Worm (Caenorhabditis elegans) whole organism, L3 larva: ENCODE measurements around the gene clec-193.

ENCODE experiments used
- ZK546.5 ChIP-seq: sonication (generic microtip); optimal IDR thresholded peaks from 2 replicates; lab custom pipeline; 2017; ENCODE audit warnings: missing biosample characterization, missing genetic modification characterization
- ama-1 ChIP-seq: fragments of 150-350 bp; optimal IDR thresholded peaks from 2 replicates; lab custom pipeline; 2018
- ceh-28 ChIP-seq: fragments of 150-350 bp; optimal IDR thresholded peaks from 2 replicates; lab custom pipeline; 2014; ENCODE audit warnings: missing biosample characterization, missing genetic modification reagents, missing genetic modification characterization
- ceh-82 ChIP-seq: fragments of 150-350 bp; optimal IDR thresholded peaks from 2 replicates; lab custom pipeline; 2014; ENCODE audit warnings: missing biosample characterization, missing genetic modification characterization
- ceh-9 ChIP-seq: sonication (generic microtip); optimal IDR thresholded peaks from 2 replicates; lab custom pipeline; 2018; ENCODE audit warnings: missing biosample characterization, missing genetic modification characterization
- daf-12 ChIP-seq: fragments of 150-350 bp; optimal IDR thresholded peaks from 2 replicates; lab custom pipeline; 2014; ENCODE audit warnings: missing biosample characterization, missing genetic modification reagents, missing genetic modification characterization
- egl-27 ChIP-seq: sonication (generic microtip); optimal IDR thresholded peaks from 4 replicates; lab custom pipeline; 2017; ENCODE audit warnings: missing biosample characterization, missing genetic modification reagents, missing genetic modification characterization
- egl-5 ChIP-seq: fragments of 150-350 bp; optimal IDR thresholded peaks from 2 replicates; lab custom pipeline; 2017; ENCODE audit warnings: missing biosample characterization, missing genetic modification reagents, missing genetic modification characterization, inconsistent platforms
- elt-1 ChIP-seq: fragments of 150-350 bp; optimal IDR thresholded peaks from 2 replicates; lab custom pipeline; 2014; ENCODE audit warnings: missing biosample characterization, missing genetic modification characterization
- elt-2 ChIP-seq: sonication (generic microtip); optimal IDR thresholded peaks from 2 replicates; lab custom pipeline; 2016; ENCODE audit warnings: missing genetic modification reagents, mild to moderate bottlenecking, missing genetic modification characterization, missing compliant biosample characterization
- eor-1 ChIP-seq, 2 experiments: fragments of 150-350 bp; optimal IDR thresholded peaks; 2 replicates each; lab custom pipeline; 2014 to 2018; ENCODE audit warnings: missing biosample characterization in 2 of 2, missing genetic modification characterization in 2 of 2
- fkh-10 ChIP-seq: sonication (generic microtip); optimal IDR thresholded peaks from 2 replicates; lab custom pipeline; 2017; ENCODE audit warnings: missing biosample characterization, missing genetic modification reagents, missing genetic modification characterization
- fkh-2 ChIP-seq: fragments of 150-350 bp; optimal IDR thresholded peaks from 2 replicates; lab custom pipeline; 2014; ENCODE audit warnings: missing biosample characterization, missing genetic modification reagents, missing genetic modification characterization
- hmg-11 ChIP-seq: sonication (generic microtip); optimal IDR thresholded peaks from 2 replicates; lab custom pipeline; 2016; ENCODE audit warnings: missing genetic modification characterization, missing compliant biosample characterization
- jun-1 ChIP-seq: fragments of 150-350 bp; optimal IDR thresholded peaks from 2 replicates; lab custom pipeline; 2014; ENCODE audit warnings: missing biosample characterization, missing genetic modification reagents, missing genetic modification characterization
- lin-39 ChIP-seq: fragments of 150-350 bp; optimal IDR thresholded peaks from 2 replicates; lab custom pipeline; 2018; ENCODE audit warnings: missing biosample characterization, missing genetic modification reagents, missing genetic modification characterization
- lsy-12 ChIP-seq: sonication (generic microtip); optimal IDR thresholded peaks from 2 replicates; lab custom pipeline; 2016; ENCODE audit warnings: mild to moderate bottlenecking, missing genetic modification characterization, missing compliant biosample characterization
- nfya-1 ChIP-seq: sonication (generic microtip); optimal IDR thresholded peaks from 2 replicates; lab custom pipeline; 2017; ENCODE audit warnings: missing genetic modification characterization, mild to moderate bottlenecking, missing compliant biosample characterization, antibody characterized with exemption, moderate library complexity; ENCODE audit not compliant: insufficient read depth
- nhr-11 ChIP-seq: fragments of 150-350 bp; optimal IDR thresholded peaks from 2 replicates; lab custom pipeline; 2014; ENCODE audit warnings: missing biosample characterization, missing genetic modification characterization
- nhr-23 ChIP-seq: fragments of 150-350 bp; optimal IDR thresholded peaks from 2 replicates; lab custom pipeline; 2014; ENCODE audit warnings: missing biosample characterization, missing genetic modification reagents, missing genetic modification characterization
- nhr-25 ChIP-seq: sonication (generic microtip); optimal IDR thresholded peaks from 2 replicates; lab custom pipeline; 2017; ENCODE audit warnings: missing biosample characterization, missing genetic modification characterization
- nhr-28 ChIP-seq: fragments of 150-350 bp; optimal IDR thresholded peaks from 2 replicates; lab custom pipeline; 2014; ENCODE audit warnings: missing biosample characterization, missing genetic modification characterization
- nhr-43 ChIP-seq: sonication (generic microtip); optimal IDR thresholded peaks from 2 replicates; lab custom pipeline; 2016; ENCODE audit warnings: mild to moderate bottlenecking, missing genetic modification characterization, missing compliant biosample characterization; ENCODE audit not compliant: poor library complexity, severe bottlenecking
- pha-4 ChIP-seq: fragments of 150-350 bp; optimal IDR thresholded peaks from 2 replicates; lab custom pipeline; 2014; ENCODE audit warnings: missing biosample characterization, missing genetic modification reagents, missing genetic modification characterization
- pqm-1 ChIP-seq: fragments of 150-350 bp; optimal IDR thresholded peaks from 2 replicates; lab custom pipeline; 2017; ENCODE audit warnings: missing biosample characterization, missing genetic modification characterization, inconsistent platforms
- sea-2 ChIP-seq: fragments of 150-350 bp; sonication (generic microtip); optimal IDR thresholded peaks from 4 replicates; lab custom pipeline; 2014; ENCODE audit warnings: missing biosample characterization, missing genetic modification reagents, missing genetic modification characterization
- skn-1 ChIP-seq: fragments of 150-350 bp; optimal IDR thresholded peaks from 2 replicates; lab custom pipeline; 2014; ENCODE audit warnings: missing biosample characterization, missing genetic modification characterization
- snpc-4 ChIP-seq: fragments of 150-350 bp; optimal IDR thresholded peaks from 2 replicates; lab custom pipeline; 2014; ENCODE audit warnings: missing biosample characterization, missing genetic modification characterization
- tbx-2 ChIP-seq: sonication (generic microtip); optimal IDR thresholded peaks from 2 replicates; lab custom pipeline; 2016; ENCODE audit warnings: mild to moderate bottlenecking, missing genetic modification characterization, missing compliant biosample characterization
- unc-39 ChIP-seq: sonication (generic microtip); optimal IDR thresholded peaks from 4 replicates; lab custom pipeline; 2017; ENCODE audit warnings: missing biosample characterization, missing genetic modification characterization
- unc-62 ChIP-seq: fragments of 150-350 bp; sonication (generic microtip); optimal IDR thresholded peaks from 4 replicates; lab custom pipeline; 2014; ENCODE audit warnings: missing biosample characterization, missing genetic modification reagents, missing genetic modification characterization
- zag-1 ChIP-seq: fragments of 150-350 bp; optimal IDR thresholded peaks from 2 replicates; lab custom pipeline; 2014; ENCODE audit warnings: missing biosample characterization, missing genetic modification characterization
- ztf-11 ChIP-seq: fragments of 150-350 bp; optimal IDR thresholded peaks from 2 replicates; lab custom pipeline; 2014; ENCODE audit warnings: missing biosample characterization, missing genetic modification characterization
- ztf-4 ChIP-seq: fragments of 150-350 bp; optimal IDR thresholded peaks from 2 replicates; lab custom pipeline; 2014; ENCODE audit warnings: missing biosample characterization, missing genetic modification characterization

clec-193 gene

ce11 chrIV:16778644-16779043 is 27.6 kb downstream of the clec-193 start:
- TF ChIP-seq eor-1 (tag; optimal IDR thresholded peaks at IDR 0.05; lab: Kevin White, UChicago) (no peak), fkh-10 (GFP tag; lab: Kevin White, UChicago) (no peak), nhr-11 (tag; lab: Kevin White, UChicago) (no peak), ceh-9 (tag; lab: Kevin White, UChicago) (no peak), ztf-11 (tag; lab: Kevin White, UChicago) (no peak), egl-5 (tag; lab: Kevin White, UChicago) (no peak), daf-12 (no peak), ztf-4 (tag; lab: Kevin White, UChicago) (no peak), ama-1 (lab: Kevin White, UChicago) (no peak), elt-2 (tag; lab: Kevin White, UChicago) (no peak), elt-1 (tag; lab: Kevin White, UChicago) (no peak), nhr-28 (no peak), nhr-25 (tag; lab: Kevin White, UChicago) (no peak), nhr-23 (tag; lab: Kevin White, UChicago) (no peak), ceh-28 (tag; lab: Kevin White, UChicago) (no peak), snpc-4 (no peak), hmg-11 (tag; lab: Kevin White, UChicago) (no peak), jun-1 (tag; lab: Kevin White, UChicago) (no peak)
- TF ChIP-seq, all 47 proteins: peak for 0

DNA sequence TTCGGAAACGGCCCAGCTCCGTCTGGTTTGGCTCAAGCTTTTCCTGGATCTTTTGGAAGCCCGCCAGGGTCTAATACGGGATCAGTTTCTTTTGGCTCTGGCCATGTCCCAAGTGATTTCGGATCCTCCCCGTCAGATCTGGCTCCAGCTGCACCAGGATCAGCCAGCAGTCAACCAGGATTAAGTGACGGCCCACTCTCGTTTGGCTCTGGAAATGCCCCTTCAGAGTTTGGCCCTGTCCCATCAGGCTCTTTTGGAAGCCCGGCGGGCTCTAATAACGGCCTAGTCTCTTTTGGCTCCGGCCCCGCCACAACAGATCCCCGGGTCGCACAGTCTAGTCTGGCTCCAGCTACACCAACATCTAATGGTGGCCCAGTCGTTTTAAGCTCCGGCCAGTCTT is 28.5 kb downstream of the clec-193 start:
- no peak for TF ChIP-seq eor-1 (tag; optimal IDR thresholded peaks at IDR 0.05; lab: Kevin White, UChicago)
- no peak for TF ChIP-seq ZK546.5
- TF ChIP-seq unc-62, result no peak
- TF ChIP-seq egl-5 (tag; lab: Kevin White, UChicago), result no peak
- no peak for TF ChIP-seq zag-1 (tag; lab: Kevin White, UChicago)

DNA sequence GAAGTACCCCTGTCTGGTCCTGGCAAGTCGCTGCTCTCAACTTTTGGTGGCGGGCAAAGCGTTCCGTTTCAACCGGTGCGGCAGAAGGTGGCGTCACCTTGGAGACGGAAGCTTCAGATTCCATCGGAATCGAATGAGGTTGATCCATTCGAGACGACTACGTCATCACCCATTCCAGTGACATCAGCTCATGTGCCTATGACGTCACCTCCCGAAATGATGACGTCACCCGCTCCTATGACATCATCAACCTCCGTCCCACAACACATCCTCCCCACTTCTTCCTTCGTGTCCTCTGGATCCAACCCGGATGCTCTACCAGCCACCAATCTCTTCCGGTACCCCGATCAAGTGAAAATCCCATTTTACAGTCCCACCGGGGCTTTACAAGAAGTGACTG is 29.3 kb downstream of the clec-193 start:
- TF ChIP-seq ceh-82 (tag; lab: Kevin White, UChicago), result no peak
- no peak for TF ChIP-seq sea-2
- no peak for TF ChIP-seq unc-39 (tag; lab: Kevin White, UChicago)
- no peak for TF ChIP-seq zag-1 (tag; lab: Kevin White, UChicago)
- no peak for TF ChIP-seq pqm-1 (tag; lab: Kevin White, UChicago)
- no peak for TF ChIP-seq ztf-11 (tag; lab: Kevin White, UChicago)
- TF ChIP-seq ZK546.5, result no peak
- no peak for TF ChIP-seq eor-1 (tag; optimal IDR thresholded peaks at IDR 0.05; lab: Kevin White, UChicago)
- no peak for TF ChIP-seq nhr-43
- TF ChIP-seq skn-1 (tag; lab: Kevin White, UChicago), result no peak
- TF ChIP-seq ztf-4 (tag; lab: Kevin White, UChicago), result no peak

ce11 chrIV:16775925-16776324 is 30.3 kb downstream of the clec-193 start:
- peak; percentile 39 for TF ChIP-seq snpc-4
- peak; percentile 3 for TF ChIP-seq lin-39 (tag; lab: Kevin White, UChicago)
- TF ChIP-seq egl-27, result no peak
- TF ChIP-seq tbx-2 (tag; lab: Kevin White, UChicago), result peak; percentile 7
- no peak for TF ChIP-seq fkh-2 (tag; lab: Kevin White, UChicago)
- TF ChIP-seq hmg-11 (tag; lab: Kevin White, UChicago), result peak; percentile 82
- peak; percentile 13 for TF ChIP-seq nhr-43
- TF ChIP-seq elt-2 (tag; lab: Kevin White, UChicago), result peak; percentile 30
- TF ChIP-seq nhr-25 (tag; lab: Kevin White, UChicago), result no peak
- TF ChIP-seq ztf-4 (tag; lab: Kevin White, UChicago), result no peak

DNA sequence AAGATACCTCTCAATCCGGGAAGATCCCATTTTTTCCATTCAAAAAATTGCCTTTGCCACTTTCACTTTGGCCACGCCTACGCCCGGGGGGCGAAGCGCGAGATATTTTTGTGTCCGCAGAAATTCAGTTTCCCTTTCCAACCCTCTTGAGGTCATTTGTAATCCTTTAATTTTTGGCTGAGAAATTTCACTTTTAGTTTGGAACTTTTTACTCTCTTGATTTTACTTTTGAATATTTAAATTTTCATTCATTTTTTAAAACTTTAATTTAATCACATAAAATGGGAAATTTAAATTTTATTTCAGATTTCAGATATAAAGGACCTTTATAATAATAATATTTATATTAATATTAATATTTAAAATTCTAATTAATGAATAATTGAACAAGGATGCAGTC is 30.8 kb downstream of the clec-193 start, which contains the start of gene Y43D4A.5:
Y43D4A.5 (plus strand) TSS at position 301 of the 400 bp plus-strand sequence.
- TF ChIP-seq ceh-9 (tag; lab: Kevin White, UChicago), result no peak
- no peak for TF ChIP-seq lsy-12
- TF ChIP-seq fkh-2 (tag; lab: Kevin White, UChicago), result no peak
- TF ChIP-seq pha-4 (tag; lab: Kevin White, UChicago), result no peak
- TF ChIP-seq nfya-1, result no peak
- TF ChIP-seq skn-1 (tag; lab: Kevin White, UChicago), result no peak
